Fruit fly (Drosophila melanogaster) whole organism, embryonic: Measurements from ENCODE around the gene Ilp7.

Experiments
- Adf1 ChIP-seq: fragments of 200-800 bp; sonication (Bioruptor generic); IDR thresholded peaks from 2 replicates; pipeline ENCODE4 v1.3.6; 2022; ENCODE audit warnings: missing biosample characterization, missing genetic modification characterization
- CG10209 ChIP-seq: fragments of 200-800 bp; sonication (Bioruptor generic); optimal IDR thresholded peaks from 3 replicates; lab custom pipeline; 2017; ENCODE audit warnings: missing biosample characterization, mild to moderate bottlenecking, missing genetic modification characterization, missing genetic modification reagents
- CG11247 ChIP-seq: fragments of 200-800 bp; sonication (Bioruptor generic); IDR thresholded peaks from 2 replicates; pipeline ENCODE4 v1.3.6; 2022; ENCODE audit warnings: missing biosample characterization, missing genetic modification characterization
- CG11456 ChIP-seq: fragments of 200-800 bp; sonication (Bioruptor generic); IDR thresholded peaks from 3 replicates; pipeline ENCODE4 v1.3.6; 2022; ENCODE audit warnings: missing biosample characterization, missing genetic modification characterization
- CG11560 ChIP-seq: fragments of 200-800 bp; sonication (Bioruptor generic); IDR thresholded peaks from 3 replicates; pipeline ENCODE4 v1.3.6; 2022; ENCODE audit warnings: missing biosample characterization, missing genetic modification characterization
- CG11695 ChIP-seq: fragments of 200-800 bp; sonication (Bioruptor generic); IDR thresholded peaks from 3 replicates; pipeline ENCODE4 v1.3.6; 2022; ENCODE audit warnings: missing biosample characterization, missing genetic modification characterization
- CG12744 ChIP-seq: fragments of 200-800 bp; sonication (Bioruptor generic); optimal IDR thresholded peaks from 2 replicates; lab custom pipeline; 2016; ENCODE audit warnings: missing biosample characterization, missing genetic modification characterization
- CG14050 ChIP-seq: fragments of 200-800 bp; sonication (Bioruptor generic); IDR thresholded peaks from 3 replicates; pipeline ENCODE4 v1.3.6; 2022; ENCODE audit warnings: missing biosample characterization, missing genetic modification characterization
- CG14965 ChIP-seq: fragments of 200-800 bp; sonication (Bioruptor generic); optimal IDR thresholded peaks from 2 replicates; lab custom pipeline; 2016; ENCODE audit warnings: missing biosample characterization, missing genetic modification characterization, borderline replicate concordance
- CG18011 ChIP-seq: fragments of 200-800 bp; sonication (Bioruptor generic); optimal IDR thresholded peaks from 2 replicates; lab custom pipeline; 2017; ENCODE audit warnings: missing biosample characterization, missing genetic modification characterization, mild to moderate bottlenecking, moderate library complexity, missing genotype
- CG2875 ChIP-seq: fragments of 200-800 bp; sonication (Bioruptor generic); optimal IDR thresholded peaks from 2 replicates; lab custom pipeline; 2017; ENCODE audit warnings: missing biosample characterization, mild to moderate bottlenecking, missing genetic modification characterization, missing genetic modification reagents
- CG6689 ChIP-seq: fragments of 200-800 bp; sonication (Bioruptor generic); IDR thresholded peaks from 2 replicates; pipeline ENCODE4 v1.3.6; 2022; ENCODE audit warnings: missing biosample characterization, missing genetic modification characterization
- CG6813 ChIP-seq: fragments of 200-800 bp; sonication (Bioruptor generic); optimal IDR thresholded peaks from 2 replicates; lab custom pipeline; 2017; ENCODE audit warnings: missing biosample characterization, missing genetic modification characterization, mild to moderate bottlenecking, moderate library complexity, missing genetic modification reagents
- CG8281 ChIP-seq: fragments of 200-800 bp; sonication (Bioruptor generic); optimal IDR thresholded peaks from 2 replicates; lab custom pipeline; 2018; ENCODE audit warnings: missing biosample characterization, mild to moderate bottlenecking, missing genetic modification characterization, moderate library complexity
- CG8924 ChIP-seq: fragments of 200-800 bp; optimal IDR thresholded peaks from 3 replicates; lab custom pipeline; 2019; ENCODE audit warnings: missing biosample characterization, mild to moderate bottlenecking, missing genetic modification characterization, moderate library complexity
- CG9932 ChIP-seq: fragments of 200-800 bp; sonication (Bioruptor generic); IDR thresholded peaks from 2 replicates; pipeline ENCODE4 v1.3.6; 2022; ENCODE audit warnings: missing biosample characterization, missing genetic modification characterization
- Dp ChIP-seq: fragments of 200-800 bp; sonication (Bioruptor generic); optimal IDR thresholded peaks from 2 replicates; lab custom pipeline; 2018; ENCODE audit warnings: missing biosample characterization, mild to moderate bottlenecking, missing genetic modification characterization, moderate library complexity
- Ets65A ChIP-seq: fragments of 200-800 bp; sonication (Bioruptor generic); peaks from one replicate; lab custom pipeline; 2016; ENCODE audit warnings: missing biosample characterization, missing genetic modification characterization
- H2.0 ChIP-seq: fragments of 200-800 bp; sonication (Bioruptor generic); IDR thresholded peaks from 2 replicates; pipeline ENCODE4 v1.3.6; 2022; ENCODE audit warnings: missing biosample characterization, missing genetic modification characterization
- HLHmδ ChIP-seq: fragments of 200-800 bp; sonication (Bioruptor generic); optimal IDR thresholded peaks from 2 replicates; lab custom pipeline; 2018; ENCODE audit warnings: missing biosample characterization, mild to moderate bottlenecking, missing genetic modification characterization, moderate library complexity
- Lpt ChIP-seq: fragments of >200 bp; optimal IDR thresholded peaks from 2 replicates; lab custom pipeline; 2018; ENCODE audit warnings: missing biosample characterization, missing genetic modification characterization
- Mad ChIP-seq: fragments of 200-800 bp; sonication (Bioruptor generic); optimal IDR thresholded peaks from 2 replicates; lab custom pipeline; 2016; ENCODE audit warnings: missing biosample characterization, missing genetic modification characterization
- Med ChIP-seq: fragments of 200-800 bp; sonication (Bioruptor generic); peaks from one replicate; lab custom pipeline; 2016; ENCODE audit warnings: missing biosample characterization, missing genetic modification characterization, mild to moderate bottlenecking, inconsistent platforms, moderate library complexity
- Mrtf ChIP-seq: fragments of 200-800 bp; sonication (Bioruptor generic); IDR thresholded peaks from 3 replicates; pipeline ENCODE4 v1.3.6; 2022; ENCODE audit warnings: missing biosample characterization, missing genetic modification characterization
- NC2β ChIP-seq: fragments of 200-800 bp; sonication (Bioruptor generic); optimal IDR thresholded peaks from 2 replicates; lab custom pipeline; 2016; ENCODE audit warnings: missing biosample characterization, missing genetic modification characterization
- Sox102F ChIP-seq: fragments of 200-800 bp; sonication (Bioruptor generic); optimal IDR thresholded peaks from 2 replicates; lab custom pipeline; 2018; ENCODE audit warnings: missing biosample characterization, mild to moderate bottlenecking, missing genetic modification characterization, moderate library complexity
- Sry-β ChIP-seq: fragments of 200-800 bp; sonication (Bioruptor generic); optimal IDR thresholded peaks from 2 replicates; lab custom pipeline; 2018; ENCODE audit warnings: missing biosample characterization, mild to moderate bottlenecking, missing genetic modification characterization, moderate library complexity
- TFAM ChIP-seq: fragments of 200-800 bp; sonication (Bioruptor generic); optimal IDR thresholded peaks from 2 replicates; lab custom pipeline; 2017; ENCODE audit warnings: missing biosample characterization, missing genetic modification characterization, inconsistent platforms
- ac ChIP-seq: fragments of 200-800 bp; sonication (Bioruptor generic); optimal IDR thresholded peaks from 3 replicates; lab custom pipeline; 2017; ENCODE audit warnings: missing biosample characterization, mild to moderate bottlenecking, missing genetic modification characterization
- ato ChIP-seq: fragments of 200-800 bp; sonication (Bioruptor generic); IDR thresholded peaks from 2 replicates; pipeline ENCODE4 v1.3.6; 2022; ENCODE audit warnings: missing biosample characterization, missing genetic modification characterization; ENCODE audit not compliant: partially characterized antibody
- az2 ChIP-seq: fragments of 200-800 bp; sonication (Bioruptor generic); optimal IDR thresholded peaks from 3 replicates; lab custom pipeline; 2016; ENCODE audit warnings: missing biosample characterization, missing genetic modification characterization
- bcd ChIP-seq: fragments of 200-800 bp; sonication (Bioruptor generic); optimal IDR thresholded peaks from 2 replicates; lab custom pipeline; 2017; ENCODE audit warnings: missing biosample characterization, mild to moderate bottlenecking, missing genetic modification characterization
- dmrt11E ChIP-seq: fragments of 200-800 bp; sonication (Bioruptor generic); optimal IDR thresholded peaks from 3 replicates; lab custom pipeline; 2018; ENCODE audit warnings: missing biosample characterization, mild to moderate bottlenecking, missing genetic modification characterization, moderate library complexity
- dysf ChIP-seq: fragments of 200-800 bp; sonication (Bioruptor generic); IDR thresholded peaks from 3 replicates; pipeline ENCODE4 v1.3.6; 2022; ENCODE audit warnings: missing biosample characterization, missing genetic modification characterization
- eyg ChIP-seq: fragments of 200-800 bp; sonication (Bioruptor generic); optimal IDR thresholded peaks from 3 replicates; lab custom pipeline; 2016; ENCODE audit warnings: missing biosample characterization, missing genetic modification characterization
- grn ChIP-seq: fragments of 200-800 bp; sonication (Bioruptor generic); optimal IDR thresholded peaks from 3 replicates; lab custom pipeline; 2017; ENCODE audit warnings: missing biosample characterization, missing genetic modification characterization
- gsb-n ChIP-seq: fragments of 200-800 bp; sonication (Bioruptor generic); optimal IDR thresholded peaks from 3 replicates; lab custom pipeline; 2018; ENCODE audit warnings: missing biosample characterization, mild to moderate bottlenecking, missing genetic modification characterization
- kah ChIP-seq: fragments of 200-800 bp; sonication (Bioruptor generic); optimal IDR thresholded peaks from 2 replicates; lab custom pipeline; 2018; ENCODE audit warnings: missing biosample characterization, mild to moderate bottlenecking, missing genetic modification characterization
- kni ChIP-seq: fragments of 200-800 bp; sonication (Bioruptor generic); optimal IDR thresholded peaks from 3 replicates; lab custom pipeline; 2017; ENCODE audit warnings: mild to moderate bottlenecking, missing biosample characterization, missing genetic modification reagents, missing genetic modification characterization
- lab ChIP-seq: fragments of 200-800 bp; sonication (Bioruptor generic); optimal IDR thresholded peaks from 3 replicates; lab custom pipeline; 2017; ENCODE audit warnings: missing biosample characterization, missing genetic modification characterization, mild to moderate bottlenecking, moderate library complexity, missing genetic modification reagents
- lilli ChIP-seq: fragments of 200-800 bp; sonication (Bioruptor generic); optimal IDR thresholded peaks from 3 replicates; lab custom pipeline; 2016; ENCODE audit warnings: missing biosample characterization, missing genetic modification characterization
- pan ChIP-seq, 4 experiments: fragments of >200 bp in 3 of 4; fragments of 200-800 bp in 1 of 4; sonication (Bioruptor generic) in 1 of 4; optimal IDR thresholded peaks in 3 of 4; IDR thresholded peaks in 1 of 4; 2 replicates each; pipeline versions ENCODE4 v1.3.6 to Lab custom; 2017 to 2022; ENCODE audit warnings: missing biosample characterization in 2 of 4, missing genetic modification characterization in 2 of 4, mixed read lengths in 1 of 4
- pho ChIP-seq: fragments of 200-800 bp; sonication (Bioruptor generic); optimal IDR thresholded peaks from 2 replicates; lab custom pipeline; 2016; ENCODE audit warnings: missing biosample characterization, missing genetic modification characterization
- pita ChIP-seq: fragments of 200-800 bp; sonication (Bioruptor generic); optimal IDR thresholded peaks from 2 replicates; lab custom pipeline; 2017; ENCODE audit warnings: missing biosample characterization, mild to moderate bottlenecking, missing genetic modification characterization
- rib ChIP-seq: fragments of 200-800 bp; sonication (Bioruptor generic); IDR thresholded peaks from 2 replicates; pipeline ENCODE4 v1.3.6; 2022; ENCODE audit warnings: missing biosample characterization, missing genetic modification characterization
- scrt ChIP-seq: fragments of 200-800 bp; sonication (Bioruptor generic); optimal IDR thresholded peaks from 2 replicates; lab custom pipeline; 2018; ENCODE audit warnings: missing biosample characterization, mild to moderate bottlenecking, missing genetic modification characterization, moderate library complexity
- tll ChIP-seq, 2 experiments: fragments of 200-800 bp in 1 of 2; fragments of >200 bp in 1 of 2; sonication (Bioruptor generic) in 1 of 2; optimal IDR thresholded peaks; 2 replicates each; lab custom pipeline; 2017 to 2019; ENCODE audit warnings: missing biosample characterization in 2 of 2, missing genetic modification characterization in 2 of 2, mild to moderate bottlenecking in 1 of 2, moderate library complexity in 1 of 2
- vfl ChIP-seq: fragments of 200-800 bp; sonication (Bioruptor generic); optimal IDR thresholded peaks from 2 replicates; lab custom pipeline; 2016; ENCODE audit warnings: missing biosample characterization, missing genetic modification characterization
- wek ChIP-seq: fragments of 200-800 bp; sonication (Bioruptor generic); optimal IDR thresholded peaks from 3 replicates; lab custom pipeline; 2018; ENCODE audit warnings: missing biosample characterization, mild to moderate bottlenecking, missing genetic modification characterization, moderate library complexity

Gene Ilp7

dm6 chrX:3677847-3678411, 10.5 kb downstream of the Ilp7 start (continued):
- TF ChIP-seq bcd (GFP tag; lab: Kevin White, UChicago): peak; percentile 88
- no peak for TF ChIP-seq CG11247 (GFP tag; lab: Robert Waterston, UW)
- TF ChIP-seq wek (GFP tag; lab: Kevin White, UChicago): no peak
- no peak; the same call in 1 of the 3 replicates for TF ChIP-seq Mrtf (GFP tag; lab: Robert Waterston, UW)
- no peak for TF ChIP-seq ato (GFP tag; lab: Robert Waterston, UW)
- TF ChIP-seq H2.0 (GFP tag; lab: Robert Waterston, UW): peak; percentile 39
- peak; percentile 39; the same call in 2 of the 3 replicates for TF ChIP-seq CG14050 (GFP tag; lab: Robert Waterston, UW)
- TF ChIP-seq Sry-β (GFP tag; lab: Kevin White, UChicago): peak; percentile 45
- TF ChIP-seq CG9932 (GFP tag; lab: Robert Waterston, UW): no peak; the same call in none of the 2 replicates
- TF ChIP-seq tll (GFP tag; optimal IDR thresholded peaks at IDR 0.05; lab: Kevin White, UChicago): no peak
- TF ChIP-seq pan (optimal IDR thresholded peaks at IDR 0.05; lab: Kevin White, UChicago): no peak
- peak in 1 of 2 experiments; percentile 66 for TF ChIP-seq pan (GFP tag; optimal IDR thresholded peaks at IDR 0.05 in 1 of 2, IDR thresholded peaks at IDR 0.05 in 1 of 2)
- peak; percentile 83 for TF ChIP-seq CG2875
- peak; percentile 89 for TF ChIP-seq CG10209
- TF ChIP-seq CG8281 (tag; lab: Kevin White, UChicago): peak; percentile 65
- TF ChIP-seq rib: no peak
- TF ChIP-seq kah (GFP tag; lab: Kevin White, UChicago): peak; percentile 43
- TF ChIP-seq dysf (GFP tag; lab: Robert Waterston, UW): peak; percentile 73; the same call in 2 of the 3 replicates
- TF ChIP-seq scrt: peak; percentile 58
- no peak for TF ChIP-seq NC2β (GFP tag; lab: Kevin White, UChicago)
- TF ChIP-seq CG11456 (GFP tag; lab: Robert Waterston, UW): no peak
- TF ChIP-seq pita (GFP tag; lab: Kevin White, UChicago): no peak
- peak; percentile 91 for TF ChIP-seq Sox102F (GFP tag; lab: Kevin White, UChicago)
- peak; percentile 22 for TF ChIP-seq ac (GFP tag; lab: Kevin White, UChicago)
- TF ChIP-seq Med (GFP tag; lab: Kevin White, UChicago): peak; percentile 54
- TF ChIP-seq CG12744 (GFP tag; lab: Kevin White, UChicago): no peak
- TF ChIP-seq Dp (GFP tag; lab: Kevin White, UChicago): no peak
- peak; percentile 94 for TF ChIP-seq Ets65A
- peak; percentile 88 for TF ChIP-seq gsb-n (tag; lab: Kevin White, UChicago)
- no peak; the same call in 1 of the 3 replicates for TF ChIP-seq CG11695 (GFP tag; lab: Robert Waterston, UW)
- no peak for TF ChIP-seq eyg (GFP tag; lab: Kevin White, UChicago)
- peak; percentile 88 for TF ChIP-seq dmrt11E
- no peak for TF ChIP-seq TFAM (GFP tag; lab: Kevin White, UChicago)
- peak; percentile 73 for TF ChIP-seq CG6813
- no peak for TF ChIP-seq CG14965 (GFP tag; lab: Kevin White, UChicago)
- TF ChIP-seq Mad (GFP tag; lab: Kevin White, UChicago): peak; percentile 13
- TF ChIP-seq lilli (GFP tag; lab: Kevin White, UChicago): peak; percentile 13
- peak; percentile 85 for TF ChIP-seq lab (GFP tag; lab: Kevin White, UChicago)
- peak; percentile 60 for TF ChIP-seq HLHmδ
- peak; percentile 92 for TF ChIP-seq CG8924
- peak; percentile 82 for TF ChIP-seq CG6689
- TF ChIP-seq grn (GFP tag; lab: Kevin White, UChicago): no peak
- no peak for TF ChIP-seq Adf1 (GFP tag; lab: Robert Waterston, UW)
- no peak for TF ChIP-seq vfl (GFP tag; lab: Kevin White, UChicago)
- peak; percentile 1 for TF ChIP-seq kni (GFP tag; lab: Kevin White, UChicago)
- TF ChIP-seq pho: no peak
- no peak; the same call in 1 of the 3 replicates for TF ChIP-seq CG11560 (tag; lab: Robert Waterston, UW)
- peak; percentile 68 for TF ChIP-seq az2
- peak; percentile 15 for TF ChIP-seq CG18011 (GFP tag; lab: Kevin White, UChicago)
- TF ChIP-seq Lpt (GFP tag; lab: Kevin White, UChicago): no peak
